In the genomic region with DNA sequence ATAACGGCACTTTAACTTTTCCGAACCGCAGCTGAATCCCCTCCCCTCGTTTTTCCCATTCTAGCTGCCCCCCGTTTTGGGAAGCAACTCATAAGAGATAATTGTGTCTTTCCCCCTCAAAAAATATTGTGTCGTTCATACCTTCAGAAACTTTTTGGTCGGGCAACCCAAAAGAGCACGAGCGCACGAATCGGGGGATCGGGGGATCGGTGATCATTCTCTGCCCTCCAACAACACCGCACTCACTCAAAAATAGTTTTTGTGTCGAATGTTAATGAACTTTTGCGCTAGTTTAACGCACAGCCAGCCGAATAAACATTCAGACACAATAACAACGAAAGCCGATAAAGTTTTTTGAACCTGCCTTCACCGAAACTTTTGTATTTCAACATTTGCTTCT, we compare ENCODE assay signal across 2 fruit fly cellular contexts.
TF ChIP-seq lines count a peak whose summit lies in the region.

No protein-coding gene starts in this region.

- no peak for TF ChIP-seq CTCF in whole organism, embryonic (GFP tag; optimal IDR thresholded peaks at IDR 0.05; lab: Kevin White, UChicago)

TF ChIP-seq in whole organism, embryonic, 481 proteins besides CTCF, POLR2A, EP300 and RAD21 (continues in another document):
- peak; percentile 92 for TF ChIP-seq z (GFP tag; IDR thresholded peaks at IDR 0.05; lab: Robert Waterston, UW)
- no peak for TF ChIP-seq CG7372 (GFP tag; IDR thresholded peaks at IDR 0.05; lab: Robert Waterston, UW)
- TF ChIP-seq aop (GFP tag; IDR thresholded peaks at IDR 0.05; lab: Robert Waterston, UW) = no peak
- TF ChIP-seq Adf1 (GFP tag; IDR thresholded peaks at IDR 0.05; lab: Robert Waterston, UW) = peak; percentile 59; the same call in 1 of the 2 replicates
- peak; percentile 60 for TF ChIP-seq sug (tag; optimal IDR thresholded peaks at IDR 0.05; lab: Kevin White, UChicago)
- 0 out of 2 replicates have a peak, but pooled peaks have one; percentile 2 for TF ChIP-seq onecut (GFP tag; IDR thresholded peaks at IDR 0.05; lab: Robert Waterston, UW)
- peak; percentile 86; the same call in 2 of the 4 replicates for TF ChIP-seq chinmo (GFP tag; IDR thresholded peaks at IDR 0.05; lab: Robert Waterston, UW; ENCODE audit: partially characterized antibody)
- TF ChIP-seq crc (GFP tag; optimal IDR thresholded peaks at IDR 0.05; lab: Kevin White, UChicago) = no peak
- peak; percentile 69; the same call in 1 of the 2 replicates for TF ChIP-seq rib (GFP tag; IDR thresholded peaks at IDR 0.05; lab: Robert Waterston, UW)
- peak; percentile 69 for TF ChIP-seq Blimp-1 (GFP tag; optimal IDR thresholded peaks at IDR 0.05; lab: Kevin White, UChicago)
- TF ChIP-seq Bgb (GFP tag; IDR thresholded peaks at IDR 0.05; lab: Robert Waterston, UW; ENCODE audit: partially characterized antibody) = peak; percentile 16; the same call in 1 of the 2 replicates
- no peak for TF ChIP-seq CG12104 (GFP tag; optimal IDR thresholded peaks at IDR 0.05; lab: Kevin White, UChicago)
- no peak for TF ChIP-seq Sin3A (optimal IDR thresholded peaks at IDR 0.05; lab: Kevin White, UChicago)
- peak; percentile 27 for TF ChIP-seq ftz-f1 (GFP tag; optimal IDR thresholded peaks at IDR 0.05; lab: Kevin White, UChicago)
- peak; percentile 56; the same call in 1 of the 2 replicates for TF ChIP-seq CG42726 (GFP tag; IDR thresholded peaks at IDR 0.05; lab: Robert Waterston, UW; ENCODE audit: partially characterized antibody)
- TF ChIP-seq ap (GFP tag; IDR thresholded peaks at IDR 0.05; lab: Robert Waterston, UW) = no peak
- TF ChIP-seq CG13894 (tag; optimal IDR thresholded peaks at IDR 0.05; lab: Kevin White, UChicago) = peak; percentile 28
- TF ChIP-seq abd-A (tag; optimal IDR thresholded peaks at IDR 0.05; lab: Kevin White, UChicago) = peak; percentile 75
- no peak for TF ChIP-seq her (GFP tag; optimal IDR thresholded peaks at IDR 0.05; lab: Kevin White, UChicago)
- peak; percentile 26; the same call in 1 of the 3 replicates for TF ChIP-seq ci (GFP tag; IDR thresholded peaks at IDR 0.05; lab: Robert Waterston, UW)
- TF ChIP-seq sd (tag; optimal IDR thresholded peaks at IDR 0.05; lab: Kevin White, UChicago) = peak; percentile 81
- TF ChIP-seq CG1024 (GFP tag; IDR thresholded peaks at IDR 0.05; lab: Robert Waterston, UW) = no peak
- peak; percentile 16 for TF ChIP-seq B-H2 (GFP tag; optimal IDR thresholded peaks at IDR 0.05; lab: Kevin White, UChicago)
- TF ChIP-seq CG2199 (GFP tag; IDR thresholded peaks at IDR 0.05; lab: Robert Waterston, UW) = 0 out of 3 replicates have a peak, but pooled peaks have one; percentile 41
- no peak for TF ChIP-seq Pdp1 (GFP tag; optimal IDR thresholded peaks at IDR 0.05; lab: Kevin White, UChicago)
- peak; percentile 64 for TF ChIP-seq Aef1 (GFP tag; IDR thresholded peaks at IDR 0.05; lab: Robert Waterston, UW)
- no peak for TF ChIP-seq pan (optimal IDR thresholded peaks at IDR 0.05; lab: Kevin White, UChicago)
- peak in 1 of 2 experiments; percentile 20 for TF ChIP-seq pan (GFP tag; optimal IDR thresholded peaks at IDR 0.05 in 1 of 2, IDR thresholded peaks at IDR 0.05 in 1 of 2)
- TF ChIP-seq Hr3 (GFP tag; optimal IDR thresholded peaks at IDR 0.05; lab: Kevin White, UChicago) = no peak
- peak; percentile 79 for TF ChIP-seq crol (GFP tag; IDR thresholded peaks at IDR 0.05; lab: Robert Waterston, UW)
- TF ChIP-seq CG8944 (GFP tag; optimal IDR thresholded peaks at IDR 0.05; lab: Kevin White, UChicago) = no peak
- TF ChIP-seq jing (GFP tag; optimal IDR thresholded peaks at IDR 0.05; lab: Kevin White, UChicago) = no peak
- peak; percentile 67 for TF ChIP-seq Med (GFP tag; lab: Kevin White, UChicago)
- TF ChIP-seq CG2678 (tag; optimal IDR thresholded peaks at IDR 0.05; lab: Kevin White, UChicago) = peak; percentile 26
- TF ChIP-seq mirr (GFP tag; optimal IDR thresholded peaks at IDR 0.05; lab: Kevin White, UChicago) = peak; percentile 64
- TF ChIP-seq CG12769 (tag; optimal IDR thresholded peaks at IDR 0.05; lab: Kevin White, UChicago) = peak; percentile 92
- TF ChIP-seq Mrtf (GFP tag; IDR thresholded peaks at IDR 0.05; lab: Robert Waterston, UW) = no peak
- TF ChIP-seq vvl (GFP tag; IDR thresholded peaks at IDR 0.05; lab: Robert Waterston, UW) = peak; percentile 19; the same call in 1 of the 2 replicates
- no peak for TF ChIP-seq chn (GFP tag; optimal IDR thresholded peaks at IDR 0.05; lab: Kevin White, UChicago)
- peak; percentile 68 for TF ChIP-seq CG10543 (GFP tag; optimal IDR thresholded peaks at IDR 0.05; lab: Kevin White, UChicago)
- TF ChIP-seq chm (GFP tag; IDR thresholded peaks at IDR 0.05; lab: Robert Waterston, UW) = 0 out of 2 replicates have a peak, but pooled peaks have one; percentile 27

TF ChIP-seq in whole organism, wandering third instar larva, 38 proteins besides CTCF, POLR2A, EP300 and RAD21:
- TF ChIP-seq CG32264 (GFP tag; optimal IDR thresholded peaks at IDR 0.05; lab: Kevin White, UChicago) (no peak), Rel (GFP tag; optimal IDR thresholded peaks at IDR 0.05; lab: Kevin White, UChicago) (no peak), Rel (tag; optimal IDR thresholded peaks at IDR 0.05; lab: Kevin White, UChicago) (peak; percentile 82), dmrt93B (GFP tag; optimal IDR thresholded peaks at IDR 0.05; lab: Kevin White, UChicago) (no peak), OdsH (GFP tag; optimal IDR thresholded peaks at IDR 0.05; lab: Kevin White, UChicago) (no peak), CrebA (GFP tag; optimal IDR thresholded peaks at IDR 0.05; lab: Kevin White, UChicago; ENCODE audit: borderline replicate concordance) (no peak), tai (GFP tag; optimal IDR thresholded peaks at IDR 0.05; lab: Kevin White, UChicago) (no peak), usp (GFP tag; optimal IDR thresholded peaks at IDR 0.05; lab: Kevin White, UChicago) (no peak), ey (GFP tag; optimal IDR thresholded peaks at IDR 0.05; lab: Kevin White, UChicago) (no peak)
